Worm (Caenorhabditis elegans) whole organism, L4 larva: Measurements from ENCODE around the gene C05G5.7.

ENCODE experiments used
- R02D3.7 ChIP-seq: fragments of 150-350 bp; sonication (generic microtip); optimal IDR thresholded peaks from 3 replicates; lab custom pipeline; 2014; ENCODE audit warnings: missing biosample characterization, missing genetic modification characterization
- T26A8.4 ChIP-seq: fragments of 200-800 bp; sonication (Bioruptor generic); IDR thresholded peaks from 2 replicates; pipeline ENCODE4 v1.3.6; 2022; ENCODE audit warnings: missing genetic modification characterization, missing compliant biosample characterization
- ama-1 ChIP-seq: fragments of 150-350 bp; optimal IDR thresholded peaks from 2 replicates; lab custom pipeline; 2014; ENCODE audit warnings: inconsistent platforms, mixed read lengths
- fos-1 ChIP-seq: fragments of 150-350 bp; optimal IDR thresholded peaks from 2 replicates; lab custom pipeline; 2014; ENCODE audit warnings: missing biosample characterization, missing genetic modification characterization
- hmg-1.1 ChIP-seq: fragments of 200-800 bp; sonication (Bioruptor generic); IDR thresholded peaks from 2 replicates; pipeline ENCODE4 v1.3.6; 2022; ENCODE audit warnings: missing genetic modification reagents, missing genetic modification characterization, missing compliant biosample characterization
- madf-5 ChIP-seq, 2 experiments: fragments of 200-800 bp; sonication (Bioruptor generic); IDR thresholded peaks; 2 replicates each; pipeline ENCODE4 v1.3.6; 2022; ENCODE audit warnings: missing compliant biosample characterization in 2 of 2, missing genetic modification characterization in 2 of 2
- mep-1 ChIP-seq: fragments of 150-350 bp; sonication (generic microtip); optimal IDR thresholded peaks from 3 replicates; lab custom pipeline; 2014; ENCODE audit warnings: missing biosample characterization, missing genetic modification characterization
- nhr-237 ChIP-seq: sonication (generic microtip); optimal IDR thresholded peaks from 2 replicates; lab custom pipeline; 2017; ENCODE audit warnings: missing biosample characterization, missing genetic modification characterization
- nhr-77 ChIP-seq: fragments of 150-350 bp; optimal IDR thresholded peaks from 2 replicates; lab custom pipeline; 2014; ENCODE audit warnings: missing biosample characterization, missing genetic modification characterization
- pqm-1 ChIP-seq: sonication (generic microtip); optimal IDR thresholded peaks from 2 replicates; lab custom pipeline; 2017; ENCODE audit warnings: missing biosample characterization, missing genetic modification characterization
- zag-1 ChIP-seq: fragments of 150-350 bp; optimal IDR thresholded peaks from 2 replicates; lab custom pipeline; 2014; ENCODE audit warnings: missing biosample characterization, missing genetic modification characterization
- zfp-3 ChIP-seq: fragments of 200-800 bp; sonication (Bioruptor generic); conservative IDR thresholded peaks from 2 replicates; pipeline ENCODE4 v1.3.6; 2022; ENCODE audit warnings: missing genetic modification reagents, missing genetic modification characterization, missing compliant biosample characterization

ce11 chrX:14757641-14758220, 14.2 kb upstream of the C05G5.7 start:
- TF ChIP-seq ama-1 (lab: Kevin White, UChicago) = no peak
- no peak for TF ChIP-seq nhr-77
- TF ChIP-seq madf-5 (GFP tag; IDR thresholded peaks at IDR 0.05; lab: Robert Waterston, UW) = no peak
- no peak for TF ChIP-seq T26A8.4 (GFP tag; lab: Robert Waterston, UW)
- no peak for TF ChIP-seq hmg-1.1
- no peak for TF ChIP-seq zfp-3 (GFP tag; lab: Robert Waterston, UW)
- TF ChIP-seq zag-1 = no peak
- no peak for TF ChIP-seq pqm-1 (tag; lab: Kevin White, UChicago)
- no peak for TF ChIP-seq mep-1 (tag; lab: Kevin White, UChicago)
- TF ChIP-seq R02D3.7 (tag; lab: Kevin White, UChicago) = no peak
- TF ChIP-seq fos-1 (tag; lab: Kevin White, UChicago) = no peak
- no peak for TF ChIP-seq nhr-237 (tag; lab: Kevin White, UChicago)
